Fruit fly (Drosophila melanogaster): ENCODE measurements around the gene CG10516.

Gene CG10516

DNA sequence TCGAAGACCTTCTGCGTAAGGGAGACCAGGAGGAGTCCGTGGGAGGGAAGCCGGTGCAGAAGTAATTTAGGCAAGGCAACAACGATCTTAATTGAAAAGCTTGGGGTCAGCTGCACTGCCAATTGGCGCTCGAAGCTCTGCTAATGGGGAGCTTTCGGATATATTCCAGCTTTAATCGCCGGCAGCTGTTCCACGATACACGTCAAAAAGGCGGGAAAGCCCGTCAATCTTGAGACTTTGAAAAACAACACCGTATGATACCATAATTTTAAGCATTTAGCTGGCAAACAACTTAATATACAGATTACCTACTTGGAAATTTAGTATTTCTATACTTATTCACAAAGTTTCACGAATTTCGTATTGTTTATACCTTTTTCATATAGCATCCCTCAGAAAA is 13.4 kb downstream of the CG10516 start (continued):
- 0 out of 2 replicates have a peak, but pooled peaks have one; percentile 7 for TF ChIP-seq E2f1 (GFP tag; IDR thresholded peaks at IDR 0.05)

DNA sequence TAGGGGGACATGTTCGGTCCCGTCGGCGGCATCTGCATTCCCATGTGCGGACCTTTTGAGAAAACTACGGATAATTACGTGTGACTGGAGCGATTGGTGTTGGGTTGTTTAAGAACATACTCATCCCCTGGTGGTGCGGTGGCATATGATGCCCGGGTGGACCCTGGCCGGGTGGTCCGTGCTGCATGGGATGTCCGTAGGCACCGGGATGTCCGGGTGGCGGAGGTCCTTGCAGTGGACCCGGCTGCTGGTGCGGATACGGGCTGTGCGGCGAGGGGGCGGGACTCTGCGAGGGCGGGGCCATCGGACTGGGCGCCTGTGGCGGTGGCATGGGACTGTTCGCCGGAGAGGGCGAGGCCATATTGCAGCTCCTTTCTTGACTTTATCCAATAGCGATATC is 14.1 kb downstream of the CG10516 start:
- TF ChIP-seq CG16779 (GFP tag; IDR thresholded peaks at IDR 0.05) (peak; percentile 44; the same call in 1 of the 2 replicates), tna (GFP tag; IDR thresholded peaks at IDR 0.05; ENCODE audit: partially characterized antibody) (no peak), gcm (GFP tag; optimal IDR thresholded peaks at IDR 0.05) (no peak), Trl (optimal IDR thresholded peaks at IDR 0.05) (no peak), Trl (GFP tag; optimal IDR thresholded peaks at IDR 0.05) (no peak), Bdp1 (GFP tag; optimal IDR thresholded peaks at IDR 0.05) (no peak), Med (GFP tag) (peak; percentile 20), Blimp-1 (GFP tag; optimal IDR thresholded peaks at IDR 0.05) (no peak), Rx (GFP tag; IDR thresholded peaks at IDR 0.05) (peak; percentile 38), chinmo (GFP tag; IDR thresholded peaks at IDR 0.05; ENCODE audit: partially characterized antibody) (no peak), CG6791 (GFP tag; IDR thresholded peaks at IDR 0.05; ENCODE audit: partially characterized antibody) (0 out of 3 replicates have a peak, but pooled peaks have one; percentile 13), tgo (GFP tag; IDR thresholded peaks at IDR 0.05) (no peak), B-H1 (GFP tag; IDR thresholded peaks at IDR 0.05) (no peak), vnd (GFP tag; IDR thresholded peaks at IDR 0.05; ENCODE audit: partially characterized antibody) (no peak), CG42726 (GFP tag; IDR thresholded peaks at IDR 0.05; ENCODE audit: partially characterized antibody) (0 out of 2 replicates have a peak, but pooled peaks have one; percentile 51)

DNA sequence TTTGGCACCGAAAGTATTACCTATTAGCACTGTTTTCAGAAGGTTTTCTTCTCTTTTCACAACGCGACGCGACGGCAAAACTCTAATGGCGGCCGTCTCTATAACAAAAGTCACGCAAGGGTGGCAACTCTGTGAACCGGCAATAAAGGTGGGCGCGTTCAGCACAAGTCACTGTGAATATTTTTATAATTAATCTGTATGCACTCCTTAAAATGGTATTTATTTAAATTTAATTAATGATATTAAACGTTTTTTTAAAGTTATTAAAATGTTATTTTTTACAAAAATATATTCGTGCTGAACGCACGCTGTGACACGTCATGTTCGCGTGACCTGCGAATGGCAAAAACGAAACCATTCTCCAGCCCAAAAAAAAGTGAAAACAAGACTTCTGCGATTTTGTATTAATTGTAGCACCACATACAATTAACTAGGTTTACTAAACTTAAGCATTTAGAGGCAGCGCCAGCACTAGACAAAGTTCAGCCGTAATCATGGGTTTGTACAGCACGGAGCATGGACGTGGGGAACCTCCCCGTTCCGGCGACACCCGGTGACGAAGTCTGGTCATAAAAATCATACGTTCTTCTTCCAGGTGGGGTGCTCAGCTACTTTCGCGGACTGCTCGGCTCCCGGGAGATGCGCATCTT is 14.9 kb downstream of the CG10516 start, which contains the start of the genes brm and Arl1:
Gene brm, minus strand, starts transcription at position 87 of the 650 bp plus-strand sequence.
Gene Arl1, plus strand, starts transcription at position 353 of the 650 bp plus-strand sequence.
- TF ChIP-seq CG10366 (GFP tag; IDR thresholded peaks at IDR 0.05) (peak; percentile 99), B-H1 (GFP tag; IDR thresholded peaks at IDR 0.05) (peak; percentile 99), MTF-1 (GFP tag; optimal IDR thresholded peaks at IDR 0.05; ENCODE audit: borderline replicate concordance) (peak; percentile 90), Tbp (GFP tag; optimal IDR thresholded peaks at IDR 0.05) (no peak), NC2α (GFP tag; optimal IDR thresholded peaks at IDR 0.05) (no peak), CG16863 (GFP tag; optimal IDR thresholded peaks at IDR 0.05) (peak; percentile 67), CG4854 (GFP tag; optimal IDR thresholded peaks at IDR 0.05) (peak; percentile 90), CG14014 (GFP tag; IDR thresholded peaks at IDR 0.05) (peak; percentile 99), CG8281 (tag; optimal IDR thresholded peaks at IDR 0.05) (peak; percentile 91), sug (tag; optimal IDR thresholded peaks at IDR 0.05) (peak; percentile 98), Meics (GFP tag; optimal IDR thresholded peaks at IDR 0.05) (peak; percentile 98), CG6175 (GFP tag; IDR thresholded peaks at IDR 0.05) (peak; percentile 99), Camta (GFP tag; optimal IDR thresholded peaks at IDR 0.05) (peak; percentile 87), Dad (GFP tag; optimal IDR thresholded peaks at IDR 0.05) (peak; percentile 90), Trl (optimal IDR thresholded peaks at IDR 0.05) (no peak), Trl (GFP tag; optimal IDR thresholded peaks at IDR 0.05) (peak; percentile 85), CG7963 (GFP tag; IDR thresholded peaks at IDR 0.05; ENCODE audit: partially characterized antibody) (no peak), CG18011 (GFP tag; optimal IDR thresholded peaks at IDR 0.05) (peak; percentile 92), Hr3 (GFP tag; optimal IDR thresholded peaks at IDR 0.05) (peak; percentile 98), Nf-YB (GFP tag; optimal IDR thresholded peaks at IDR 0.05) (peak; percentile 85), CG33213 (GFP tag; optimal IDR thresholded peaks at IDR 0.05) (peak; percentile 74), E2f2 (GFP tag; IDR thresholded peaks at IDR 0.05) (peak; percentile 86), Sry-δ (GFP tag; optimal IDR thresholded peaks at IDR 0.05) (peak; percentile 63), CG6813 (GFP tag; optimal IDR thresholded peaks at IDR 0.05) (peak; percentile 95), tap (tag; optimal IDR thresholded peaks at IDR 0.05) (peak; percentile 96), hth (optimal IDR thresholded peaks at IDR 0.05) (no peak), CG18619 (GFP tag; optimal IDR thresholded peaks at IDR 0.05) (peak; percentile 98), CG6654 (GFP tag; optimal IDR thresholded peaks at IDR 0.05) (peak; percentile 91), Eip74EF (GFP tag; optimal IDR thresholded peaks at IDR 0.05) (peak in 1 of 2 experiments; percentile 94), H2.0 (GFP tag; IDR thresholded peaks at IDR 0.05) (peak; percentile 99), ara (GFP tag; IDR thresholded peaks at IDR 0.05) (peak; percentile 99), CG2116 (GFP tag; optimal IDR thresholded peaks at IDR 0.05) (peak; percentile 87), crol (GFP tag; IDR thresholded peaks at IDR 0.05) (peak; percentile 76), CG8944 (GFP tag; optimal IDR thresholded peaks at IDR 0.05) (peak; percentile 78)

All from whole organism, embryonic.